Worm (Caenorhabditis elegans) whole organism, L1 larva: ENCODE data around the gene sre-9.
A peak's percentile ranks its signal among the peaks of the same experiment; 100 is the strongest.

Experiments used
- ceh-8 ChIP-seq: fragments of 200-800 bp; sonication (Bioruptor generic); optimal IDR thresholded peaks from 2 replicates; lab custom pipeline; 2018; ENCODE audit warnings: mild to moderate bottlenecking, missing genetic modification characterization, moderate library complexity, missing compliant biosample characterization
- ceh-82 ChIP-seq, 3 experiments: fragments of 150-350 bp in 1 of 3; sonication (generic microtip) in 2 of 3; optimal IDR thresholded peaks; 2 replicates each; lab custom pipeline; 2014 to 2017; ENCODE audit warnings: missing biosample characterization in 3 of 3, missing genetic modification characterization in 3 of 3
- ceh-90 ChIP-seq: sonication (generic microtip); optimal IDR thresholded peaks from 2 replicates; lab custom pipeline; 2016; ENCODE audit warnings: missing genetic modification characterization, missing compliant biosample characterization
- dpl-1 ChIP-seq, 3 experiments: fragments of 150-350 bp in 2 of 3; sonication (generic microtip) in 1 of 3; optimal IDR thresholded peaks; 2 replicates each; lab custom pipeline; 2014 to 2017; ENCODE audit warnings: missing biosample characterization in 3 of 3, missing genetic modification characterization in 3 of 3, missing genetic modification reagents in 3 of 3
- dsc-1 ChIP-seq: sonication (generic microtip); optimal IDR thresholded peaks from 2 replicates; lab custom pipeline; 2016; ENCODE audit warnings: mild to moderate bottlenecking, missing genetic modification characterization, missing compliant biosample characterization
- efl-1 ChIP-seq, 4 experiments: fragments of 150-350 bp; optimal IDR thresholded peaks in 3 of 4; peaks in 1 of 4; 1 replicate in 1 of 4; 2 replicates in 3 of 4; lab custom pipeline; 2014; ENCODE audit warnings: missing biosample characterization in 2 of 4, missing genetic modification characterization in 2 of 4, missing genetic modification reagents in 2 of 4
- egl-13 ChIP-seq: sonication (generic microtip); optimal IDR thresholded peaks from 2 replicates; lab custom pipeline; 2016; ENCODE audit warnings: missing genotype, missing genetic modification reagents, missing genetic modification characterization, missing compliant biosample characterization
- egl-27 ChIP-seq, 2 experiments: fragments of 150-350 bp in 1 of 2; sonication (generic microtip); optimal IDR thresholded peaks; 3 replicates each; lab custom pipeline; 2017 to 2018; ENCODE audit warnings: missing biosample characterization in 2 of 2, missing genetic modification characterization in 2 of 2, missing genetic modification reagents in 2 of 2
- elt-2 ChIP-seq: sonication (generic microtip); optimal IDR thresholded peaks from 2 replicates; lab custom pipeline; 2016; ENCODE audit warnings: missing genetic modification characterization, mild to moderate bottlenecking, inconsistent platforms, missing compliant biosample characterization, missing genetic modification reagents
- ets-5 ChIP-seq: fragments of 200-800 bp; sonication (Bioruptor generic); IDR thresholded peaks from 2 replicates; pipeline ENCODE4 v1.3.6; 2022; ENCODE audit warnings: missing genetic modification characterization, missing compliant biosample characterization
- fkh-10 ChIP-seq: sonication (generic microtip); optimal IDR thresholded peaks from 2 replicates; lab custom pipeline; 2017; ENCODE audit warnings: missing biosample characterization, missing genetic modification reagents, missing genetic modification characterization
- fkh-8 ChIP-seq: sonication (generic microtip); optimal IDR thresholded peaks from 2 replicates; lab custom pipeline; 2016; ENCODE audit warnings: mild to moderate bottlenecking, missing genetic modification characterization, missing compliant biosample characterization
- fos-1 ChIP-seq: fragments of 150-350 bp; optimal IDR thresholded peaks from 2 replicates; lab custom pipeline; 2014; ENCODE audit warnings: missing biosample characterization, missing genetic modification characterization
- hlh-17 ChIP-seq: fragments of 200-800 bp; sonication (Bioruptor generic); optimal IDR thresholded peaks from 2 replicates; lab custom pipeline; 2018; ENCODE audit warnings: missing genetic modification characterization, mild to moderate bottlenecking, missing compliant biosample characterization, moderate library complexity, borderline replicate concordance
- irx-1 ChIP-seq: sonication (generic microtip); optimal IDR thresholded peaks from 2 replicates; lab custom pipeline; 2016; ENCODE audit warnings: missing genetic modification characterization, missing compliant biosample characterization
- lin-14 ChIP-seq: fragments of 200-800 bp; sonication (Bioruptor generic); optimal IDR thresholded peaks from 2 replicates; lab custom pipeline; 2018; ENCODE audit warnings: mild to moderate bottlenecking, missing genetic modification characterization, moderate library complexity, missing compliant biosample characterization
- lsy-2 ChIP-seq, 2 experiments: fragments of 150-350 bp; optimal IDR thresholded peaks; 2 replicates each; lab custom pipeline; 2014; ENCODE audit warnings: missing biosample characterization in 2 of 2, missing genetic modification characterization in 2 of 2
- mab-9 ChIP-seq: fragments of 200-800 bp; sonication (Bioruptor generic); IDR thresholded peaks from 2 replicates; pipeline ENCODE4 v1.3.6; 2022; ENCODE audit warnings: missing genetic modification reagents, missing genetic modification characterization, missing compliant biosample characterization
- nhr-11 ChIP-seq: fragments of 150-350 bp; optimal IDR thresholded peaks from 2 replicates; lab custom pipeline; 2014; ENCODE audit warnings: missing biosample characterization, missing genetic modification characterization
- nhr-12 ChIP-seq: sonication (generic microtip); optimal IDR thresholded peaks from 2 replicates; lab custom pipeline; 2017; ENCODE audit warnings: missing biosample characterization, missing genetic modification characterization
- nhr-19 ChIP-seq: fragments of 200-800 bp; sonication (Bioruptor generic); conservative IDR thresholded peaks from 2 replicates; pipeline ENCODE4 v1.3.6; 2022; ENCODE audit warnings: missing genetic modification characterization, missing compliant biosample characterization
- nhr-20 ChIP-seq: sonication (generic microtip); optimal IDR thresholded peaks from 2 replicates; lab custom pipeline; 2016; ENCODE audit warnings: mild to moderate bottlenecking, missing genetic modification characterization, missing compliant biosample characterization
- nhr-47 ChIP-seq: sonication (generic microtip); optimal IDR thresholded peaks from 2 replicates; lab custom pipeline; 2016; ENCODE audit warnings: mild to moderate bottlenecking, missing genetic modification characterization, moderate library complexity, missing compliant biosample characterization
- nhr-71 ChIP-seq: sonication (generic microtip); optimal IDR thresholded peaks from 2 replicates; lab custom pipeline; 2016; ENCODE audit warnings: mild to moderate bottlenecking, missing genetic modification characterization, moderate library complexity, missing compliant biosample characterization
- nhr-76 ChIP-seq: sonication (generic microtip); optimal IDR thresholded peaks from 2 replicates; lab custom pipeline; 2017; ENCODE audit warnings: missing biosample characterization, missing genetic modification characterization
- nhr-85 ChIP-seq: sonication (generic microtip); peaks from one replicate; lab custom pipeline; 2016; ENCODE audit warnings: missing genetic modification characterization, inconsistent platforms, missing compliant biosample characterization
- pax-3 ChIP-seq: fragments of 200-800 bp; sonication (Bioruptor generic); optimal IDR thresholded peaks from 2 replicates; lab custom pipeline; 2018; ENCODE audit warnings: mild to moderate bottlenecking, missing genetic modification characterization, moderate library complexity, missing compliant biosample characterization
- sox-4 ChIP-seq: sonication (generic microtip); optimal IDR thresholded peaks from 2 replicates; lab custom pipeline; 2016; ENCODE audit warnings: missing genetic modification characterization, missing compliant biosample characterization
- swsn-7 ChIP-seq: sonication (generic microtip); optimal IDR thresholded peaks from 2 replicates; lab custom pipeline; 2016; ENCODE audit warnings: missing genetic modification characterization, missing compliant biosample characterization
- tlp-1 ChIP-seq: fragments of 150-350 bp; optimal IDR thresholded peaks from 2 replicates; lab custom pipeline; 2014; ENCODE audit warnings: missing biosample characterization, missing genetic modification characterization
- vab-15 ChIP-seq: sonication (generic microtip); optimal IDR thresholded peaks from 2 replicates; lab custom pipeline; 2017; ENCODE audit warnings: missing genotype, mild to moderate bottlenecking, missing genetic modification characterization, missing compliant biosample characterization

The sre-9 gene

ce11 chrV:3894661-3895060, at the start of gene sre-9:
TSS of gene sre-9 (plus strand) at chrV:3894961.
- no peak for TF ChIP-seq ceh-82 (tag; optimal IDR thresholded peaks at IDR 0.05; lab: Kevin White, UChicago)

- no peak for TF ChIP-seq ceh-90 (tag; lab: Kevin White, UChicago)
- TF ChIP-seq dpl-1 (GFP tag; optimal IDR thresholded peaks at IDR 0.05; lab: Kevin White, UChicago): no peak
Measured at ce11 chrV:3847268-3847667, 47.5 kb upstream of the sre-9 start, which contains the start of gene nhr-185. TSS of gene nhr-185 (minus strand) at chrV:3847368.

- TF ChIP-seq elt-2 (tag; lab: Kevin White, UChicago) (peak; percentile 76), hlh-17 (GFP tag; lab: Kevin White, UChicago) (no peak)
- TF ChIP-seq, all 84 proteins: peak for 1
Measured at ce11 chrV:3851760-3852159, 43.0 kb upstream of the sre-9 start.

- TF ChIP-seq fkh-10 (GFP tag; lab: Kevin White, UChicago): peak; percentile 6
- TF ChIP-seq efl-1 (optimal IDR thresholded peaks at IDR 0.05; lab: Kevin White, UChicago): no peak
- TF ChIP-seq efl-1 (GFP tag; optimal IDR thresholded peaks at IDR 0.05 in 1 of 2; lab: Kevin White, UChicago): peak in 1 of 2 experiments; percentile 76
- TF ChIP-seq tlp-1 (tag; lab: Kevin White, UChicago): no peak
Measured at ce11 chrV:3854847-3855246, 39.9 kb upstream of the sre-9 start, which contains the start of gene nhr-186. TSS of gene nhr-186 (minus strand) at chrV:3854947.

- peak; percentile 29 for TF ChIP-seq fos-1 (tag; lab: Kevin White, UChicago)
- peak; percentile 45 for TF ChIP-seq sox-4 (tag; lab: Kevin White, UChicago)
- TF ChIP-seq irx-1: no peak
- TF ChIP-seq egl-27 (tag; optimal IDR thresholded peaks at IDR 0.05; lab: Kevin White, UChicago): no peak
- TF ChIP-seq nhr-20 (tag; lab: Kevin White, UChicago): peak; percentile 48
- TF ChIP-seq nhr-71 (tag; lab: Kevin White, UChicago): peak; percentile 78
- peak; percentile 18; the same call in 1 of the 2 replicates for TF ChIP-seq nhr-19
- peak; percentile 39 for TF ChIP-seq nhr-11
- no peak for TF ChIP-seq vab-15 (tag; lab: Kevin White, UChicago)
- peak; percentile 17 for TF ChIP-seq pax-3
- peak; percentile 51 for TF ChIP-seq ceh-8
- peak in 1 of 2 experiments; percentile 37 for TF ChIP-seq lsy-2 (tag; optimal IDR thresholded peaks at IDR 0.05; lab: Kevin White, UChicago)
- TF ChIP-seq nhr-85: no peak
- TF ChIP-seq fkh-8: peak; percentile 97
- peak; percentile 41 for TF ChIP-seq egl-13 (tag; lab: Kevin White, UChicago)
- TF ChIP-seq lin-14 (GFP tag; lab: Kevin White, UChicago): peak; percentile 31
- peak; percentile 76 for TF ChIP-seq nhr-47 (tag; lab: Kevin White, UChicago)
- TF ChIP-seq swsn-7 (tag; lab: Kevin White, UChicago): peak; percentile 21
- TF ChIP-seq mab-9 (GFP tag; lab: Robert Waterston, UW): no peak
- TF ChIP-seq dsc-1: peak; percentile 93
- TF ChIP-seq nhr-12 (tag; lab: Kevin White, UChicago): no peak
Measured at ce11 chrV:3855916-3856315, 38.8 kb upstream of the sre-9 start.

- TF ChIP-seq ets-5 (no peak), nhr-47 (tag; lab: Kevin White, UChicago) (peak; percentile 43), fkh-8 (peak; percentile 72), dsc-1 (peak; percentile 86), nhr-76 (no peak), nhr-71 (tag; lab: Kevin White, UChicago) (peak; percentile 45)
Measured at ce11 chrV:3857778-3858177, 37.0 kb upstream of the sre-9 start, which contains the start of gene nhr-188. TSS of gene nhr-188 (minus strand) at chrV:3857861.
